Fruit fly (Drosophila melanogaster) whole organism, wandering third instar larva: Measurements from ENCODE around the gene Unc-115a.
A peak's percentile ranks its signal among the peaks of the same experiment; 100 is the strongest.

Experiments used
- Abd-B ChIP-seq: fragments of >200 bp; optimal IDR thresholded peaks from 2 replicates; lab custom pipeline; 2017; ENCODE audit warnings: missing biosample characterization, missing genetic modification characterization
- CG32264 ChIP-seq: fragments of 200-800 bp; sonication (Bioruptor generic); optimal IDR thresholded peaks from 2 replicates; lab custom pipeline; 2016; ENCODE audit warnings: missing biosample characterization, missing genetic modification characterization
- CG9705 ChIP-seq: fragments of 200-800 bp; sonication (Bioruptor generic); optimal IDR thresholded peaks from 2 replicates; lab custom pipeline; 2018; ENCODE audit warnings: missing biosample characterization, mild to moderate bottlenecking, missing genetic modification characterization
- CrebA ChIP-seq: fragments of 200-800 bp; sonication (Bioruptor generic); optimal IDR thresholded peaks from 2 replicates; lab custom pipeline; 2016; ENCODE audit warnings: missing biosample characterization, mild to moderate bottlenecking, missing genetic modification characterization, borderline replicate concordance
- Dfd ChIP-seq: fragments of >200 bp; optimal IDR thresholded peaks from 2 replicates; lab custom pipeline; 2017; ENCODE audit warnings: missing biosample characterization, missing genetic modification characterization
- Dif ChIP-seq: fragments of 200-275, 200-300 bp; sonication (Bioruptor generic); optimal IDR thresholded peaks from 2 replicates; lab custom pipeline; 2018; ENCODE audit warnings: missing biosample characterization, missing genetic modification characterization; ENCODE audit not compliant: partially characterized antibody
- GATAd ChIP-seq: sonication (Bioruptor generic); optimal IDR thresholded peaks from 2 replicates; lab custom pipeline; 2016; ENCODE audit warnings: missing biosample characterization, missing genetic modification characterization
- HLH106 ChIP-seq: fragments of 200-800 bp; optimal IDR thresholded peaks from 3 replicates; lab custom pipeline; 2019; ENCODE audit warnings: missing biosample characterization, mild to moderate bottlenecking, missing genetic modification characterization, moderate library complexity
- Hnf4 ChIP-seq: fragments of 200-800 bp; sonication (Bioruptor generic); optimal IDR thresholded peaks from 2 replicates; lab custom pipeline; 2016; ENCODE audit warnings: missing biosample characterization, mild to moderate bottlenecking, missing genetic modification characterization
- Hr78 ChIP-seq: fragments of >200 bp; optimal IDR thresholded peaks from 2 replicates; lab custom pipeline; 2017; ENCODE audit warnings: missing biosample characterization, missing genetic modification characterization
- Hr83 ChIP-seq: fragments of 200-300 bp; sonication (Bioruptor generic); optimal IDR thresholded peaks from 2 replicates; lab custom pipeline; 2016; ENCODE audit warnings: missing biosample characterization, mild to moderate bottlenecking, missing genetic modification characterization, moderate library complexity; ENCODE audit not compliant: poor library complexity, severe bottlenecking
- Jra ChIP-seq: sonication (Bioruptor generic); optimal IDR thresholded peaks from 2 replicates; lab custom pipeline; 2016; ENCODE audit warnings: missing biosample characterization, missing genetic modification characterization
- Myc ChIP-seq: fragments of >200 bp; optimal IDR thresholded peaks from 2 replicates; lab custom pipeline; 2017
- N ChIP-seq: fragments of >200 bp; optimal IDR thresholded peaks from 2 replicates; lab custom pipeline; 2018; ENCODE audit warnings: missing biosample characterization, missing external identifiers, missing genetic modification characterization
- OdsH ChIP-seq: fragments of 200-800 bp; sonication (Bioruptor generic); optimal IDR thresholded peaks from 2 replicates; lab custom pipeline; 2016; ENCODE audit warnings: missing biosample characterization, mild to moderate bottlenecking, missing genetic modification characterization
- Rel ChIP-seq, 2 experiments: fragments of 200-800 bp; sonication (Bioruptor generic) in 1 of 2; optimal IDR thresholded peaks; 2 replicates in 1 of 2; 3 replicates in 1 of 2; lab custom pipeline; 2016 to 2019; ENCODE audit warnings: mild to moderate bottlenecking in 2 of 2, missing biosample characterization in 2 of 2, missing genetic modification characterization in 2 of 2, moderate library complexity in 1 of 2
- Sp1 ChIP-seq: fragments of 200-800 bp; sonication (Bioruptor generic); optimal IDR thresholded peaks from 3 replicates; lab custom pipeline; 2019; ENCODE audit warnings: missing biosample characterization, mild to moderate bottlenecking, missing genetic modification characterization, moderate library complexity
- Vsx2 ChIP-seq: fragments of 200-300, 225-300 bp; sonication (Bioruptor generic); optimal IDR thresholded peaks from 2 replicates; lab custom pipeline; 2018; ENCODE audit warnings: missing biosample characterization, missing genetic modification characterization; ENCODE audit not compliant: partially characterized antibody
- br ChIP-seq: fragments of 200-800 bp; sonication (Bioruptor generic); optimal IDR thresholded peaks from 2 replicates; lab custom pipeline; 2016; ENCODE audit warnings: missing biosample characterization, missing genetic modification characterization
- brk ChIP-seq: fragments of 200-800 bp; sonication (Bioruptor generic); optimal IDR thresholded peaks from 2 replicates; lab custom pipeline; 2016; ENCODE audit warnings: missing biosample characterization, mild to moderate bottlenecking, missing genetic modification characterization
- dl ChIP-seq, 2 experiments: fragments of 175-275, 200-275 bp in 1 of 2; fragments of 200-275 bp in 1 of 2; sonication (Bioruptor generic); optimal IDR thresholded peaks; lab custom pipeline; 2018; ENCODE audit warnings: mild to moderate bottlenecking in 2 of 2, missing biosample characterization in 2 of 2, missing genetic modification characterization in 2 of 2, moderate library complexity in 2 of 2; ENCODE audit not compliant: partially characterized antibody in 2 of 2, insufficient read depth in 1 of 2
- dmrt93B ChIP-seq: fragments of 200-800 bp; sonication (Bioruptor generic); optimal IDR thresholded peaks from 2 replicates; lab custom pipeline; 2018; ENCODE audit warnings: missing biosample characterization, mild to moderate bottlenecking, missing genetic modification characterization
- dsf ChIP-seq: sonication (Bioruptor generic); optimal IDR thresholded peaks from 2 replicates; lab custom pipeline; 2016; ENCODE audit warnings: missing biosample characterization, missing genetic modification characterization, borderline replicate concordance
- ey ChIP-seq: fragments of 200-800 bp; sonication (Bioruptor generic); optimal IDR thresholded peaks from 2 replicates; lab custom pipeline; 2016; ENCODE audit warnings: missing biosample characterization, missing genetic modification characterization
- foxo ChIP-seq, 2 experiments: fragments of 200-800 bp; sonication (Bioruptor generic); optimal IDR thresholded peaks; 2 replicates in 1 of 2; 3 replicates in 1 of 2; lab custom pipeline; 2016 to 2017; ENCODE audit warnings: missing biosample characterization in 2 of 2, missing genetic modification characterization in 2 of 2
- fru ChIP-seq: fragments of 200-800 bp; sonication (Bioruptor generic); optimal IDR thresholded peaks from 3 replicates; lab custom pipeline; 2016; ENCODE audit warnings: missing biosample characterization, mild to moderate bottlenecking, missing genetic modification characterization
- jim ChIP-seq: fragments of 175-275, 200-325 bp; sonication (Bioruptor generic); optimal IDR thresholded peaks from 2 replicates; lab custom pipeline; 2016; ENCODE audit warnings: missing biosample characterization, mild to moderate bottlenecking, missing genetic modification characterization
- lola ChIP-seq: fragments of >200 bp; optimal IDR thresholded peaks from 2 replicates; lab custom pipeline; 2017; ENCODE audit warnings: missing biosample characterization, missing genetic modification characterization
- pan ChIP-seq: fragments of >200 bp; optimal IDR thresholded peaks from 2 replicates; lab custom pipeline; 2017
- psq ChIP-seq: fragments of 200-800 bp; sonication (Bioruptor generic); optimal IDR thresholded peaks from 3 replicates; lab custom pipeline; 2017; ENCODE audit warnings: missing biosample characterization, mild to moderate bottlenecking, missing genetic modification characterization, moderate library complexity
- rgr ChIP-seq: fragments of 200-800 bp; sonication (Bioruptor generic); optimal IDR thresholded peaks from 3 replicates; lab custom pipeline; 2016; ENCODE audit warnings: missing biosample characterization, mild to moderate bottlenecking, missing genetic modification characterization
- sage ChIP-seq: fragments of 200-800 bp; sonication (Bioruptor generic); optimal IDR thresholded peaks from 2 replicates; lab custom pipeline; 2016; ENCODE audit warnings: missing biosample characterization, mild to moderate bottlenecking, missing genetic modification characterization
- sv ChIP-seq: fragments of 200-800 bp; sonication (Bioruptor generic); optimal IDR thresholded peaks from 3 replicates; lab custom pipeline; 2016; ENCODE audit warnings: missing biosample characterization, missing genetic modification characterization

The Unc-115a gene

DNA sequence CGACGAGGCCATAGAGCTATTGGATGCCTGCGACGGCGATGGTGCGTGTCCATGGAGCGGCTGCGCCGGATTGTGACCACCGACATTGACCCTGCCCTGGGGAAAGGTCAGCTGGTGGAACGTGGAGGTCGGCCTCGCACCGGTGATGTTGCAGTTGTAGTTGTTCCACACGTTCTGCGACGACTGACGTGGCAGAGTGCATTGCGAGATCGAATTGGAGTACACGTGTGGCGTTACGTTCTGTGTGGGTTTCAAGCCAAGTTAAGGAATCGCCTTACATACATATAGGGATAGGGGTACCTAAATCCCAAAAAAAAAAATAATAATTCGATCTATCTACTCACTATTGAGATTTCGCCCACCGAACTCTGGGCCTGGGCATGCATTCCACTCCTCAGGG, 29.9 kb upstream of the Unc-115a start:
- TF ChIP-seq Vsx2 (GFP tag; lab: Kevin White, UChicago) (no peak), Rel (GFP tag; optimal IDR thresholded peaks at IDR 0.05; lab: Kevin White, UChicago) (no peak), Rel (tag; optimal IDR thresholded peaks at IDR 0.05; lab: Kevin White, UChicago) (no peak), Dfd (GFP tag; lab: Kevin White, UChicago) (no peak), HLH106 (tag; lab: Kevin White, UChicago) (no peak)

DNA sequence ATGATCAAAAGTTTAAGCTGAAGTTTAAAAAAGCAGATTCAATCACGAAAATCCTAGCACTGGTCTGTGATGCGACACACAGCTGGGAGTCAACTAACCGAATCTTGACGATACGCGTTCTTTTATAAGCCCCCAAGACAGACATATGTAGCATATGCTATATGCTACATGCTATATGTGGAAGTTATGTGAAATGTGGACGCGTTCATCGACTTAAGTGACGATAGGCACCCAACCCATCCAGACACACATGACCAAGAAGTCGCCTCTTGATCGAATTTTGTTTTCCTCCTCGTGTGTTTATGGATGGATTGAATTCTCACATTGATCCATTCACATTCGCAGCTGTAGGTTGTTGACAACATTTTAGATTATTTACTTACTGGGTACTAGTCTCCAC, 27.9 kb upstream of the Unc-115a start, which contains the start of gene alphaTub85E:
TSS of gene alphaTub85E (minus strand) at position 101 of the 400 bp plus-strand sequence.
- TF ChIP-seq sv (GFP tag; lab: Kevin White, UChicago) (no peak), Dfd (GFP tag; lab: Kevin White, UChicago) (no peak), Rel (GFP tag; optimal IDR thresholded peaks at IDR 0.05; lab: Kevin White, UChicago) (no peak), Rel (tag; optimal IDR thresholded peaks at IDR 0.05; lab: Kevin White, UChicago) (no peak), jim (GFP tag; lab: Kevin White, UChicago) (no peak), Dif (GFP tag; lab: Kevin White, UChicago) (no peak), dmrt93B (GFP tag; lab: Kevin White, UChicago) (no peak), fru (no peak)

DNA sequence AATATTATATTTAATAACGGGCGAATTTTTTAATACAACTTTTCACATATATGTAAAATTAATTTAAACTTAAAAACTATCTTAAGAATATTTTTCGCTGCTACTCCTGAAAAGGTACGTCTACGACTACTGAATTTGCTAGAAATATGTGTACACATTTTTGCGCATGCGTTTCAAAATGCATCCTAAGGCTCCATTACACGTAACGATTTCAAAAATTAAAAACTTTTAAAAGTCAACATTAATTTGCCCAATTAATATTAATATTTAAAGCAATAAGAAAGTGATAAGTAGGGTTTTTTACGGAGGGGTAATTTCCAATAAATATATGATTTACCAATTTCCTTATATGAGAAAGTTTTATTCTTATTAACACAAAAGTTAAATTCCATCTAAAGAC, 25.6 kb upstream of the Unc-115a start, which contains the start of gene FoxP:
TSS of gene FoxP (minus strand) at position 89 of the 400 bp plus-strand sequence.
- TF ChIP-seq Dif (GFP tag; lab: Kevin White, UChicago), result peak; percentile 59
- TF ChIP-seq psq (GFP tag; lab: Kevin White, UChicago), result no peak
- no peak for TF ChIP-seq Rel (GFP tag; optimal IDR thresholded peaks at IDR 0.05; lab: Kevin White, UChicago)
- no peak for TF ChIP-seq Rel (tag; optimal IDR thresholded peaks at IDR 0.05; lab: Kevin White, UChicago)
- TF ChIP-seq Dfd (GFP tag; lab: Kevin White, UChicago), result no peak
- TF ChIP-seq pan, result no peak
- TF ChIP-seq Vsx2 (GFP tag; lab: Kevin White, UChicago), result peak; percentile 94
- no peak for TF ChIP-seq GATAd (GFP tag; lab: Kevin White, UChicago)

DNA sequence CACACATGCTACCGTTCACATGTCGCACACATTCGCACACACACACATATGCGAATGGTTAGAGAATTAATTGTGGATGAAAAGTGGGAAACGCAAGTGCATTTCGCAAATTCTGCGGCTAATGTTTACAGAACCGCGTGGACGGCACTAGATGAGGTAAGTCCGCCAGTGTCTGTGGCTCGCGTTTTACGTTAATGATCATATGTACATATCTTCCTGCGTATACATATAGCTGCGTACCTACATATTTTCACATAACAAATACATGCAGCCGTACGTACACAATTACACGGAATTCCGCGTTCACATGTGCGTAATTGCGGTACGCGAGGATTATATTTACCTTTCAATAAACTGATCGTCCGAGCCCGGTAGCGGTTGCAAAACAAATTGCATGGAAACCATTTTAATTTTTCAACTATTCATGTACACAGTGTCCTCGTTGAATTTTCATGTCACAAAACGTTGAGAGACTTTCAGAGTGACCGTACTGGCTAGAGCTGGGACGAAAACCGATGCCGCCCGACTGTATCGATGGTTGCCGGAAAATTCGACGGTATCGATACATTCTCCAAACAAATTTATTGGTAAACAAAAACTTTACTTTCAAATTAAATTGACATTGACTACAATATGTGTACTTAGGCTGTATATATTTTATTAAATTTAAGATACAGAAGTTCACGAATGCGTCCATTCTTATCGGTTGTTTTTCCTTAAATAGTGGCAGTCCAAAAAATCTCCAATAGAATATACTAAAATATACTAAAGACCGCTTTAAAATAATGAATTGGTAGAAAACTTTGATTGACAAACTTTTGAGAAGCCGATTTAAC, 20.1 kb upstream of the Unc-115a start, which contains the start of gene hyd:
TSS of gene hyd (minus strand) at position 495 of the 836 bp plus-strand sequence.
- TF ChIP-seq N (peak; percentile 78), ey (GFP tag; lab: Kevin White, UChicago) (no peak), CrebA (GFP tag; lab: Kevin White, UChicago) (no peak), Hnf4 (GFP tag; lab: Kevin White, UChicago) (no peak), GATAd (GFP tag; lab: Kevin White, UChicago) (no peak), Hr83 (GFP tag; lab: Kevin White, UChicago) (no peak), br (GFP tag; lab: Kevin White, UChicago) (no peak)
- TF ChIP-seq, all 38 proteins: peak for 1

DNA sequence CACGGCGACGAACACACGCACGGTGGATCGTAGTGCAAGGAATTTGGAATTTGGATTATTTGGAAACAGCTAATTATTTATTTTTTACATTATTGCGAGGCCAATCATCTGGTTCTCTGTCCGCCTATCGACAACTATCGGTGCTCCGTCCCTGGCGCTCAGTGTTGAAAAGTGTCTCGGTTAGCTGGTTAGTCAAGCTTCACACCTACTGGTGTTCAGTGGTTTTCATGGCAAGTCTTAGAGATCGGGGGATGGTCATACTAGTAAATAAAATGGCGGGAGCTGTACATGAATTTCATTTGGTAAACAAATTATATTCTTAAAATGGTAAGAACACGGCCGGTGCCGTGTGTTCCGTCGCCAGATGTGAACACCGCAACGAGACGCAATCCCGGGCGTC, 5.7 kb upstream of the Unc-115a start, which contains the start of the genes trbd and dmt:
TSS of gene trbd (minus strand) at position 152 of the 400 bp plus-strand sequence.
TSS of gene dmt (plus strand) at position 257 of the 400 bp plus-strand sequence.
- TF ChIP-seq Hr78 (GFP tag; lab: Kevin White, UChicago), result no peak
- no peak for TF ChIP-seq pan
- no peak for TF ChIP-seq psq (GFP tag; lab: Kevin White, UChicago)
- no peak for TF ChIP-seq Jra (GFP tag; lab: Kevin White, UChicago)
- no peak for TF ChIP-seq CG32264
- no peak for TF ChIP-seq Hnf4 (GFP tag; lab: Kevin White, UChicago)
- TF ChIP-seq br (GFP tag; lab: Kevin White, UChicago), result no peak
- TF ChIP-seq jim (GFP tag; lab: Kevin White, UChicago), result no peak
- no peak for TF ChIP-seq foxo (GFP tag; optimal IDR thresholded peaks at IDR 0.05; lab: Kevin White, UChicago)
- no peak for TF ChIP-seq Myc (lab: Kevin White, UChicago)
- TF ChIP-seq CG9705 (GFP tag; lab: Kevin White, UChicago), result peak; percentile 33
- TF ChIP-seq dl (GFP tag; optimal IDR thresholded peaks at IDR 0.05; lab: Kevin White, UChicago; ENCODE audit: insufficient read depth in 1 of 2, partially characterized antibody in 2 of 2), result no peak
- TF ChIP-seq sage (GFP tag; lab: Kevin White, UChicago), result no peak
- no peak for TF ChIP-seq N
- peak; percentile 100 for TF ChIP-seq Vsx2 (GFP tag; lab: Kevin White, UChicago)
- TF ChIP-seq Dfd (GFP tag; lab: Kevin White, UChicago), result no peak
- no peak for TF ChIP-seq rgr (GFP tag; lab: Kevin White, UChicago)
- TF ChIP-seq Dif (GFP tag; lab: Kevin White, UChicago), result no peak
- TF ChIP-seq CrebA (GFP tag; lab: Kevin White, UChicago), result no peak
- TF ChIP-seq OdsH (GFP tag; lab: Kevin White, UChicago), result peak; percentile 50
- no peak for TF ChIP-seq Abd-B
- no peak for TF ChIP-seq Rel (GFP tag; optimal IDR thresholded peaks at IDR 0.05; lab: Kevin White, UChicago)
- peak; percentile 93 for TF ChIP-seq Rel (tag; optimal IDR thresholded peaks at IDR 0.05; lab: Kevin White, UChicago)
- TF ChIP-seq Hr83 (GFP tag; lab: Kevin White, UChicago), result peak; percentile 71
- TF ChIP-seq dsf, result no peak
- peak; percentile 37 for TF ChIP-seq sv (GFP tag; lab: Kevin White, UChicago)
- TF ChIP-seq Sp1 (GFP tag; lab: Kevin White, UChicago), result no peak
- TF ChIP-seq brk (GFP tag; lab: Kevin White, UChicago), result no peak
- no peak for TF ChIP-seq dmrt93B (GFP tag; lab: Kevin White, UChicago)
- no peak for TF ChIP-seq lola (GFP tag; lab: Kevin White, UChicago)
